Worm (Caenorhabditis elegans) whole organism, young adult: ENCODE results near the gene let-716.
A peak's percentile ranks its signal among the peaks of the same experiment; 100 is the strongest.

ENCODE experiments used
- C17E4.6 ChIP-seq: fragments of 200-800 bp; sonication (Bioruptor generic); IDR thresholded peaks from 2 replicates; pipeline ENCODE4 v1.3.6; 2022; ENCODE audit warnings: missing genetic modification reagents, missing genetic modification characterization, missing compliant biosample characterization
- F22D6.2 ChIP-seq: sonication (generic microtip); optimal IDR thresholded peaks from 2 replicates; lab custom pipeline; 2016; ENCODE audit warnings: mild to moderate bottlenecking, missing genetic modification characterization, missing compliant biosample characterization
- F49E8.2 ChIP-seq: sonication (generic microtip); optimal IDR thresholded peaks from 3 replicates; lab custom pipeline; 2017; ENCODE audit warnings: missing genetic modification characterization, mild to moderate bottlenecking, missing compliant biosample characterization, antibody characterized with exemption, moderate library complexity; ENCODE audit not compliant: insufficient read depth
- Y53G8AR.9 ChIP-seq: fragments of 200-800 bp; sonication (Bioruptor generic); conservative IDR thresholded peaks from 2 replicates; pipeline ENCODE4 v1.3.6; 2022; ENCODE audit warnings: missing genetic modification reagents, missing genetic modification characterization, missing compliant biosample characterization
- Y95B8A.8 ChIP-seq: fragments of 200-800 bp; sonication (Bioruptor generic); IDR thresholded peaks from 2 replicates; pipeline ENCODE4 v1.3.6; 2022; ENCODE audit warnings: missing genetic modification reagents, missing genetic modification characterization, missing compliant biosample characterization
- ZK185.1 ChIP-seq: sonication (generic microtip); optimal IDR thresholded peaks from 2 replicates; lab custom pipeline; 2016; ENCODE audit warnings: mild to moderate bottlenecking, missing genetic modification characterization, missing compliant biosample characterization; ENCODE audit not compliant: poor library complexity, severe bottlenecking
- ama-1 ChIP-seq, 3 experiments: fragments of 150-350 bp in 1 of 3; sonication (generic microtip) in 2 of 3; optimal IDR thresholded peaks; 2 replicates each; lab custom pipeline; 2014 to 2018; ENCODE audit warnings: missing biosample characterization in 2 of 3, missing genetic modification characterization in 2 of 3, missing genetic modification reagents in 2 of 3
- aptf-2 ChIP-seq: fragments of 200-800 bp; sonication (Bioruptor generic); conservative IDR thresholded peaks from 2 replicates; pipeline ENCODE4 v1.3.6; 2022; ENCODE audit warnings: missing genetic modification reagents, missing genetic modification characterization, missing compliant biosample characterization
- atf-7 ChIP-seq: sonication (generic microtip); optimal IDR thresholded peaks from 2 replicates; lab custom pipeline; 2017; ENCODE audit warnings: mild to moderate bottlenecking, missing genetic modification characterization, missing compliant biosample characterization
- athp-1 ChIP-seq: sonication (generic microtip); optimal IDR thresholded peaks from 2 replicates; lab custom pipeline; 2017; ENCODE audit warnings: mild to moderate bottlenecking, missing genetic modification characterization, missing compliant biosample characterization
- attf-6 ChIP-seq: fragments of 200-800 bp; sonication (Bioruptor generic); IDR thresholded peaks from 2 replicates; pipeline ENCODE4 v1.3.6; 2022; ENCODE audit warnings: missing genetic modification reagents, missing genetic modification characterization, missing compliant biosample characterization
- cebp-1 ChIP-seq, 2 experiments: fragments of 200-800 bp in 1 of 2; sonication (Bioruptor generic) in 1 of 2; sonication (generic microtip) in 1 of 2; IDR thresholded peaks in 1 of 2; optimal IDR thresholded peaks in 1 of 2; 2 replicates each; pipeline versions ENCODE4 v1.3.6 to Lab custom; 2017 to 2022; ENCODE audit warnings: missing compliant biosample characterization in 2 of 2, missing genetic modification characterization in 2 of 2, mild to moderate bottlenecking in 1 of 2, missing genetic modification reagents in 1 of 2, moderate library complexity in 1 of 2
- ceh-40 ChIP-seq: fragments of 200-800 bp; sonication (Bioruptor generic); IDR thresholded peaks from 2 replicates; pipeline ENCODE4 v1.3.6; 2022; ENCODE audit warnings: missing genetic modification characterization, missing compliant biosample characterization
- dpff-1 ChIP-seq: sonication (generic microtip); optimal IDR thresholded peaks from 2 replicates; lab custom pipeline; 2017; ENCODE audit warnings: mild to moderate bottlenecking, missing genetic modification characterization, missing compliant biosample characterization
- egl-44 ChIP-seq: fragments of 200-800 bp; sonication (Bioruptor generic); IDR thresholded peaks from 2 replicates; pipeline ENCODE4 v1.3.6; 2022; ENCODE audit warnings: missing genetic modification reagents, missing genetic modification characterization, missing compliant biosample characterization
- ets-4 ChIP-seq: fragments of 200-800 bp; sonication (Bioruptor generic); optimal IDR thresholded peaks from 2 replicates; lab custom pipeline; 2018; ENCODE audit warnings: mild to moderate bottlenecking, missing genetic modification characterization, missing compliant biosample characterization
- fkh-3 ChIP-seq: sonication (generic microtip); optimal IDR thresholded peaks from 2 replicates; lab custom pipeline; 2016; ENCODE audit warnings: mild to moderate bottlenecking, missing genetic modification characterization, missing compliant biosample characterization
- hlh-26 ChIP-seq: fragments of 200-800 bp; sonication (Bioruptor generic); conservative IDR thresholded peaks from 2 replicates; pipeline ENCODE4 v1.3.6; 2022; ENCODE audit warnings: missing genetic modification reagents, missing genetic modification characterization, missing compliant biosample characterization
- lag-1 ChIP-seq: fragments of 200-800 bp; sonication (Bioruptor generic); IDR thresholded peaks from 2 replicates; pipeline ENCODE4 v1.3.6; 2022; ENCODE audit warnings: missing genetic modification reagents, missing genetic modification characterization, missing compliant biosample characterization
- let-607 ChIP-seq, 2 experiments: fragments of 200-800 bp in 1 of 2; sonication (Bioruptor generic) in 1 of 2; sonication (generic microtip) in 1 of 2; optimal IDR thresholded peaks; 2 replicates each; lab custom pipeline; 2016 to 2018; ENCODE audit warnings: mild to moderate bottlenecking in 2 of 2, missing compliant biosample characterization in 2 of 2, missing genetic modification characterization in 2 of 2, moderate library complexity in 2 of 2, missing genotype in 1 of 2
- lir-1 ChIP-seq: fragments of 200-800 bp; sonication (Bioruptor generic); conservative IDR thresholded peaks from 2 replicates; pipeline ENCODE4 v1.3.6; 2022; ENCODE audit warnings: missing genetic modification reagents, missing genetic modification characterization, missing compliant biosample characterization
- lsy-27 ChIP-seq: sonication (generic microtip); optimal IDR thresholded peaks from 2 replicates; lab custom pipeline; 2017; ENCODE audit warnings: missing genetic modification characterization, mild to moderate bottlenecking, missing compliant biosample characterization, antibody characterized with exemption, missing genotype, borderline replicate concordance; ENCODE audit not compliant: insufficient read depth
- madf-10 ChIP-seq: sonication (generic microtip); optimal IDR thresholded peaks from 2 replicates; lab custom pipeline; 2016; ENCODE audit warnings: mild to moderate bottlenecking, missing genetic modification characterization, missing compliant biosample characterization
- nfya-1 ChIP-seq: sonication (generic microtip); optimal IDR thresholded peaks from 2 replicates; lab custom pipeline; 2017; ENCODE audit warnings: antibody characterized with exemption, missing compliant biosample characterization, missing genetic modification characterization, borderline replicate concordance; ENCODE audit not compliant: insufficient read depth
- nfya-2 ChIP-seq: fragments of 200-800 bp; sonication (Bioruptor generic); IDR thresholded peaks from 2 replicates; pipeline ENCODE4 v1.3.6; 2022; ENCODE audit warnings: missing genetic modification reagents, missing genetic modification characterization, missing compliant biosample characterization
- nhr-27 ChIP-seq: fragments of 200-800 bp; sonication (Bioruptor generic); optimal IDR thresholded peaks from 2 replicates; lab custom pipeline; 2018; ENCODE audit warnings: mild to moderate bottlenecking, missing genetic modification characterization, moderate library complexity, missing compliant biosample characterization
- nhr-80 ChIP-seq: sonication (generic microtip); optimal IDR thresholded peaks from 2 replicates; lab custom pipeline; 2016; ENCODE audit warnings: missing genetic modification characterization, missing compliant biosample characterization
- nhr-90 ChIP-seq: sonication (generic microtip); optimal IDR thresholded peaks from 2 replicates; lab custom pipeline; 2016; ENCODE audit warnings: missing genotype, mild to moderate bottlenecking, missing genetic modification characterization, missing compliant biosample characterization
- pbrm-1 ChIP-seq: fragments of 200-800 bp; sonication (Bioruptor generic); IDR thresholded peaks from 2 replicates; pipeline ENCODE4 v1.3.6; 2022; ENCODE audit warnings: missing genetic modification reagents, missing genetic modification characterization, missing compliant biosample characterization
- rcor-1 ChIP-seq: fragments of 200-800 bp; sonication (Bioruptor generic); IDR thresholded peaks from 2 replicates; pipeline ENCODE4 v1.3.6; 2022; ENCODE audit warnings: missing genetic modification reagents, missing genetic modification characterization, missing compliant biosample characterization
- rec-8 ChIP-seq, 2 experiments: sonication (generic microtip); optimal IDR thresholded peaks; 2 replicates each; lab custom pipeline; 2016; ENCODE audit warnings: mild to moderate bottlenecking in 2 of 2, missing genetic modification characterization in 2 of 2, missing genetic modification reagents in 2 of 2, missing genotype in 2 of 2, missing biosample characterization in 1 of 2, missing compliant biosample characterization in 1 of 2, moderate library complexity in 1 of 2
- rpc-1 ChIP-seq, 2 experiments: fragments of 150-350 bp in 1 of 2; sonication (generic microtip) in 1 of 2; optimal IDR thresholded peaks; 2 replicates each; lab custom pipeline; 2014 to 2018; ENCODE audit warnings: missing biosample characterization in 1 of 2, missing genetic modification characterization in 1 of 2, missing genetic modification reagents in 1 of 2, missing genotype in 1 of 2
- snpc-3.4 ChIP-seq: sonication (generic microtip); optimal IDR thresholded peaks from 2 replicates; lab custom pipeline; 2017; ENCODE audit warnings: missing genetic modification characterization, mild to moderate bottlenecking, missing compliant biosample characterization, antibody characterized with exemption, moderate library complexity, missing genotype, missing genetic modification reagents
- tlf-1 ChIP-seq: fragments of 200-800 bp; sonication (Bioruptor generic); optimal IDR thresholded peaks from 2 replicates; lab custom pipeline; 2018; ENCODE audit warnings: mild to moderate bottlenecking, missing genetic modification characterization, missing compliant biosample characterization
- zfh-2 ChIP-seq: fragments of 200-800 bp; sonication (Bioruptor generic); conservative IDR thresholded peaks from 2 replicates; pipeline ENCODE4 v1.3.6; 2022; ENCODE audit warnings: missing genetic modification reagents, missing genetic modification characterization, missing compliant biosample characterization
- ztf-18 ChIP-seq: sonication (generic microtip); optimal IDR thresholded peaks from 2 replicates; lab custom pipeline; 2016; ENCODE audit warnings: missing genotype, mild to moderate bottlenecking, missing genetic modification characterization, missing compliant biosample characterization
- ztf-26 ChIP-seq: sonication (generic microtip); optimal IDR thresholded peaks from 2 replicates; lab custom pipeline; 2017; ENCODE audit warnings: missing genetic modification characterization, missing compliant biosample characterization

The let-716 gene

ce11 chrIII:6395706-6396232 is 12.4 kb downstream of the let-716 start, which contains the start of gene oatr-1:
oatr-1 (minus strand) TSS chrIII:6396182.
- TF ChIP-seq ama-1 (optimal IDR thresholded peaks at IDR 0.05; lab: Kevin White, UChicago) (peak; percentile 10), ama-1 (GFP tag; optimal IDR thresholded peaks at IDR 0.05; lab: Kevin White, UChicago) (no peak), ets-4 (no peak)
- TF ChIP-seq, all 124 proteins: peak for 1

- peak; percentile 57 for TF ChIP-seq atf-7 (tag; lab: Kevin White, UChicago)
- TF ChIP-seq nfya-2 (GFP tag; lab: Robert Waterston, UW), result no peak
- TF ChIP-seq F22D6.2 (tag; lab: Kevin White, UChicago), result peak; percentile 11
- TF ChIP-seq Y53G8AR.9 (GFP tag; lab: Robert Waterston, UW), result no peak
- TF ChIP-seq aptf-2 (GFP tag; lab: Robert Waterston, UW), result no peak
- no peak for TF ChIP-seq ceh-40 (GFP tag; lab: Robert Waterston, UW)
- TF ChIP-seq fkh-3, result no peak
- TF ChIP-seq egl-44 (GFP tag; lab: Robert Waterston, UW), result no peak
- no peak for TF ChIP-seq hlh-26 (GFP tag; lab: Robert Waterston, UW)
- TF ChIP-seq let-607 (tag; optimal IDR thresholded peaks at IDR 0.05; lab: Kevin White, UChicago), result peak in 1 of 2 experiments; percentile 45
- TF ChIP-seq rec-8 (tag; optimal IDR thresholded peaks at IDR 0.05; lab: Kevin White, UChicago), result no peak
- no peak for TF ChIP-seq C17E4.6 (GFP tag; lab: Robert Waterston, UW)
- peak; percentile 82 for TF ChIP-seq nhr-80 (tag; lab: Kevin White, UChicago)
- no peak for TF ChIP-seq Y95B8A.8
- no peak for TF ChIP-seq snpc-3.4 (tag; lab: Kevin White, UChicago)
- peak; percentile 10 for TF ChIP-seq tlf-1 (GFP tag; lab: Kevin White, UChicago)
- no peak for TF ChIP-seq lag-1 (GFP tag; lab: Robert Waterston, UW)
- no peak for TF ChIP-seq cebp-1 (GFP tag; IDR thresholded peaks at IDR 0.05; lab: Robert Waterston, UW)
- peak; percentile 19 for TF ChIP-seq cebp-1 (tag; optimal IDR thresholded peaks at IDR 0.05; lab: Kevin White, UChicago)
- no peak for TF ChIP-seq attf-6 (GFP tag; lab: Robert Waterston, UW)
These were observed 13.0 kb downstream of the let-716 start for ce11 chrIII:6396381-6396780.

- TF ChIP-seq rec-8 (tag; optimal IDR thresholded peaks at IDR 0.05; lab: Kevin White, UChicago), result no peak
- TF ChIP-seq athp-1 (tag; lab: Kevin White, UChicago), result no peak
- TF ChIP-seq dpff-1 (tag; lab: Kevin White, UChicago), result no peak
- no peak for TF ChIP-seq madf-10 (tag; lab: Kevin White, UChicago)
- TF ChIP-seq pbrm-1, result no peak
- TF ChIP-seq ztf-26, result no peak
- no peak for TF ChIP-seq ztf-18
- TF ChIP-seq zfh-2 (GFP tag; lab: Robert Waterston, UW), result no peak
- no peak for TF ChIP-seq F49E8.2 (tag; lab: Kevin White, UChicago)
- TF ChIP-seq nfya-1 (tag; lab: Kevin White, UChicago), result no peak
- TF ChIP-seq nhr-90, result no peak
- no peak for TF ChIP-seq rpc-1 (optimal IDR thresholded peaks at IDR 0.05; lab: Kevin White, UChicago)
- no peak for TF ChIP-seq rpc-1 (tag; optimal IDR thresholded peaks at IDR 0.05; lab: Kevin White, UChicago)
- no peak for TF ChIP-seq nhr-27 (tag; lab: Kevin White, UChicago)
- no peak for TF ChIP-seq ZK185.1 (tag; lab: Kevin White, UChicago)
- no peak for TF ChIP-seq lir-1 (GFP tag; lab: Robert Waterston, UW)
- no peak for TF ChIP-seq lsy-27 (tag; lab: Kevin White, UChicago)
- TF ChIP-seq rcor-1, result no peak
- TF ChIP-seq, all 124 proteins: peak for 0
These were observed 14.8 kb downstream of the let-716 start for ce11 chrIII:6398124-6398523.
